Worm (Caenorhabditis elegans): ENCODE data around the gene lin-8.

DNA sequence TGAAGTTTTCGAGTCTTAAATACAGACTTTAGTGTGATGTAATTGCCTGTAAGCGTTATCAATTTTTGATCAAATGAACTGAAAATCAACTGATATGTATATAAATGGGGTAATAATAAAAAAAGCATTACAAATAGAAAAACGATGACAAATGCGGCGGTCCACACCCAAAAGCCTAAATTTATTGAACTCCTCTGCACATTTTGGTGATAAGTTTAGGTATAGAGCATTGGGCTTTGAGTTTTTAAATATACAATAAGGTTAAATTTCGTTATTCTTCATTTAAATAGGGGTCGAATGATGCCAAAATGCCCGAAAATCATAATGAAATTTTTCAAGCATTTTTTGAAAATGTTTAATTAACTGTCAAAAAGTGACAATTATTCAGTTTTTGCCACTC, 36.8 kb upstream of the lin-8 start, which contains the start of gene clec-3:
- TF ChIP-seq lin-13 (GFP tag; optimal IDR thresholded peaks at IDR 0.05), result no peak
- TF ChIP-seq sem-4 (tag; optimal IDR thresholded peaks at IDR 0.05), result no peak
- TF ChIP-seq crh-2 (tag; optimal IDR thresholded peaks at IDR 0.05), result no peak
- no peak for TF ChIP-seq elt-3 (tag; optimal IDR thresholded peaks at IDR 0.05)
- TF ChIP-seq nhr-11 (tag; optimal IDR thresholded peaks at IDR 0.05), result no peak
- TF ChIP-seq ztf-11 (tag; optimal IDR thresholded peaks at IDR 0.05), result no peak
- TF ChIP-seq fos-1 (tag; optimal IDR thresholded peaks at IDR 0.05), result no peak
- TF ChIP-seq ceh-82 (tag; optimal IDR thresholded peaks at IDR 0.05), result no peak
- no peak for TF ChIP-seq blmp-1 (tag; optimal IDR thresholded peaks at IDR 0.05; ENCODE audit: insufficient read depth)
- TF ChIP-seq egl-27 (tag; optimal IDR thresholded peaks at IDR 0.05), result no peak
- TF ChIP-seq unc-55 (GFP tag; optimal IDR thresholded peaks at IDR 0.05), result no peak
- no peak for TF ChIP-seq aly-2 (tag; optimal IDR thresholded peaks at IDR 0.05)
- TF ChIP-seq lin-39 (tag; optimal IDR thresholded peaks at IDR 0.05), result no peak
